Worm (Caenorhabditis elegans) whole organism, mixed stage, embryonic: ENCODE results near the gene K07F5.6.

Source experiments
- lin-13 ChIP-seq: fragments of 150-350 bp; optimal IDR thresholded peaks from 2 replicates; lab custom pipeline; 2014; ENCODE audit warnings: missing biosample characterization, missing genetic modification characterization
- mep-1 ChIP-seq: fragments of 150-350 bp; optimal IDR thresholded peaks from 2 replicates; lab custom pipeline; 2017; ENCODE audit warnings: missing biosample characterization, missing genetic modification reagents, missing genetic modification characterization, inconsistent platforms
- pha-4 ChIP-seq: fragments of 150-350 bp; optimal IDR thresholded peaks from 2 replicates; lab custom pipeline; 2018; ENCODE audit warnings: missing biosample characterization, missing genetic modification reagents, missing genetic modification characterization

- TF ChIP-seq lin-13 (tag; lab: Kevin White, UChicago) = no peak
- no peak for TF ChIP-seq pha-4 (tag; lab: Kevin White, UChicago)
- no peak for TF ChIP-seq mep-1
Observed at ce11 chrIV:9866865-9867264, 20.4 kb upstream of the K07F5.6 start.
